Fruit fly (Drosophila melanogaster) whole organism, embryonic: Measurements from ENCODE around the gene CG17784.

Experiments used
- BEAF-32 ChIP-seq: fragments of 200-800 bp; sonication (Bioruptor generic); optimal IDR thresholded peaks from 3 replicates; lab custom pipeline; 2017; ENCODE audit warnings: missing biosample characterization, missing genetic modification characterization, mild to moderate bottlenecking, moderate library complexity, missing genetic modification reagents
- BtbVII ChIP-seq: fragments of 200-800 bp; sonication (Bioruptor generic); optimal IDR thresholded peaks from 3 replicates; lab custom pipeline; 2017; ENCODE audit warnings: missing biosample characterization, mild to moderate bottlenecking, missing genetic modification characterization
- C15 ChIP-seq: fragments of 200-800 bp; sonication (Bioruptor generic); IDR thresholded peaks from 3 replicates; pipeline ENCODE4 v1.3.6; 2022; ENCODE audit warnings: missing biosample characterization, missing genetic modification characterization
- CG1024 ChIP-seq: fragments of 200-800 bp; sonication (Bioruptor generic); IDR thresholded peaks from 2 replicates; pipeline ENCODE4 v1.3.6; 2022; ENCODE audit warnings: missing biosample characterization, missing genetic modification characterization
- CG11560 ChIP-seq: fragments of 200-800 bp; sonication (Bioruptor generic); IDR thresholded peaks from 3 replicates; pipeline ENCODE4 v1.3.6; 2022; ENCODE audit warnings: missing biosample characterization, missing genetic modification characterization
- CG13296 ChIP-seq: fragments of 200-800 bp; sonication (Bioruptor generic); optimal IDR thresholded peaks from 3 replicates; lab custom pipeline; 2018; ENCODE audit warnings: missing biosample characterization, mild to moderate bottlenecking, missing genetic modification characterization
- CG15601 ChIP-seq: fragments of 200-800 bp; sonication (Bioruptor generic); optimal IDR thresholded peaks from 3 replicates; lab custom pipeline; 2019; ENCODE audit warnings: missing biosample characterization, mild to moderate bottlenecking, missing genetic modification characterization, moderate library complexity
- CG17361 ChIP-seq: fragments of 200-800 bp; sonication (Bioruptor generic); IDR thresholded peaks from 3 replicates; pipeline ENCODE4 v1.3.6; 2022; ENCODE audit warnings: missing biosample characterization, missing genetic modification characterization
- CG17385 ChIP-seq: fragments of 200-800 bp; sonication (Bioruptor generic); optimal IDR thresholded peaks from 3 replicates; lab custom pipeline; 2018; ENCODE audit warnings: missing biosample characterization, mild to moderate bottlenecking, missing genetic modification characterization
- CG17829 ChIP-seq: fragments of 200-800 bp; optimal IDR thresholded peaks from 2 replicates; lab custom pipeline; 2019; ENCODE audit warnings: missing biosample characterization, mild to moderate bottlenecking, missing genetic modification characterization, moderate library complexity
- CG2116 ChIP-seq: fragments of 200-800 bp; sonication (Bioruptor generic); optimal IDR thresholded peaks from 3 replicates; lab custom pipeline; 2018; ENCODE audit warnings: missing biosample characterization, mild to moderate bottlenecking, missing genetic modification characterization
- CG30403 ChIP-seq: fragments of 200-800 bp; sonication (Bioruptor generic); optimal IDR thresholded peaks from 3 replicates; lab custom pipeline; 2016; ENCODE audit warnings: missing biosample characterization, missing genetic modification characterization
- CG31224 ChIP-seq: fragments of 200-800 bp; sonication (Bioruptor generic); IDR thresholded peaks from 2 replicates; pipeline ENCODE4 v1.3.6; 2022; ENCODE audit warnings: missing biosample characterization, missing genetic modification characterization
- CG3995 ChIP-seq: fragments of 200-800 bp; sonication (Bioruptor generic); optimal IDR thresholded peaks from 3 replicates; lab custom pipeline; 2016; ENCODE audit warnings: missing biosample characterization, missing genetic modification characterization
- CG4360 ChIP-seq: fragments of 200-800 bp; sonication (Bioruptor generic); IDR thresholded peaks from 2 replicates; pipeline ENCODE4 v1.3.6; 2022; ENCODE audit warnings: missing biosample characterization, missing genetic modification characterization
- CG4730 ChIP-seq: fragments of 200-800 bp; sonication (Bioruptor generic); IDR thresholded peaks from 2 replicates; pipeline ENCODE4 v1.3.6; 2022; ENCODE audit warnings: missing biosample characterization, missing genetic modification characterization
- CG4820 ChIP-seq: fragments of 200-800 bp; sonication (Bioruptor generic); optimal IDR thresholded peaks from 3 replicates; lab custom pipeline; 2016; ENCODE audit warnings: missing biosample characterization, missing genetic modification characterization
- CG5953 ChIP-seq: fragments of 200-800 bp; sonication (Bioruptor generic); IDR thresholded peaks from 2 replicates; pipeline ENCODE4 v1.3.6; 2022; ENCODE audit warnings: missing biosample characterization, missing genetic modification characterization
- CG6689 ChIP-seq: fragments of 200-800 bp; sonication (Bioruptor generic); IDR thresholded peaks from 2 replicates; pipeline ENCODE4 v1.3.6; 2022; ENCODE audit warnings: missing biosample characterization, missing genetic modification characterization
- CG7987 ChIP-seq: fragments of 200-800 bp; sonication (Bioruptor generic); optimal IDR thresholded peaks from 2 replicates; lab custom pipeline; 2018; ENCODE audit warnings: missing biosample characterization, mild to moderate bottlenecking, missing genetic modification characterization, moderate library complexity
- CTCF ChIP-seq: fragments of 200-800 bp; sonication (Bioruptor generic); optimal IDR thresholded peaks from 2 replicates; lab custom pipeline; 2017; ENCODE audit warnings: missing biosample characterization, mild to moderate bottlenecking, missing genetic modification characterization, moderate library complexity
- Dll ChIP-seq: fragments of 200-800 bp; sonication (Bioruptor generic); IDR thresholded peaks from 4 replicates; pipeline ENCODE4 v1.3.6; 2022; ENCODE audit warnings: missing biosample characterization, missing genetic modification characterization; ENCODE audit not compliant: partially characterized antibody
- Ets65A ChIP-seq: fragments of 200-800 bp; sonication (Bioruptor generic); peaks from one replicate; lab custom pipeline; 2016; ENCODE audit warnings: missing biosample characterization, missing genetic modification characterization
- Ets97D ChIP-seq: fragments of 200-800 bp; sonication (Bioruptor generic); optimal IDR thresholded peaks from 3 replicates; lab custom pipeline; 2016; ENCODE audit warnings: missing biosample characterization, missing genetic modification characterization
- GATAe ChIP-seq: fragments of 200-800 bp; sonication (Bioruptor generic); conservative IDR thresholded peaks from 2 replicates; pipeline ENCODE4 v1.3.6; 2022; ENCODE audit warnings: missing biosample characterization, missing genetic modification characterization
- HmgZ ChIP-seq: fragments of 200-800 bp; sonication (Bioruptor generic); optimal IDR thresholded peaks from 2 replicates; lab custom pipeline; 2018; ENCODE audit warnings: missing biosample characterization, mild to moderate bottlenecking, missing genetic modification characterization
- MBD-R2 ChIP-seq: fragments of 200-800 bp; sonication (Bioruptor generic); IDR thresholded peaks from 2 replicates; pipeline ENCODE4 v1.3.6; 2022; ENCODE audit warnings: missing biosample characterization, missing genetic modification characterization
- MESR4 ChIP-seq: fragments of 200-800 bp; sonication (Bioruptor generic); optimal IDR thresholded peaks from 2 replicates; lab custom pipeline; 2018; ENCODE audit warnings: missing biosample characterization, mild to moderate bottlenecking, missing genetic modification characterization, moderate library complexity
- NC2β ChIP-seq: fragments of 200-800 bp; sonication (Bioruptor generic); optimal IDR thresholded peaks from 2 replicates; lab custom pipeline; 2016; ENCODE audit warnings: missing biosample characterization, missing genetic modification characterization
- Nf-YA ChIP-seq: fragments of 200-800 bp; sonication (Bioruptor generic); IDR thresholded peaks from 2 replicates; pipeline ENCODE4 v1.3.6; 2022; ENCODE audit warnings: missing biosample characterization, missing genetic modification characterization
- Nf-YC ChIP-seq: fragments of 200-800 bp; optimal IDR thresholded peaks from 3 replicates; lab custom pipeline; 2019; ENCODE audit warnings: missing biosample characterization, mild to moderate bottlenecking, missing genetic modification characterization, moderate library complexity
- Oaz ChIP-seq: fragments of 200-800 bp; sonication (Bioruptor generic); IDR thresholded peaks from 2 replicates; pipeline ENCODE4 v1.3.6; 2022; ENCODE audit warnings: missing biosample characterization, missing genetic modification characterization
- Opbp ChIP-seq: fragments of 200-800 bp; sonication (Bioruptor generic); IDR thresholded peaks from 3 replicates; pipeline ENCODE4 v1.3.6; 2022; ENCODE audit warnings: missing biosample characterization, missing genetic modification characterization; ENCODE audit not compliant: partially characterized antibody
- PHDP ChIP-seq: fragments of 200-800 bp; sonication (Bioruptor generic); optimal IDR thresholded peaks from 3 replicates; lab custom pipeline; 2018; ENCODE audit warnings: missing biosample characterization, mild to moderate bottlenecking, missing genetic modification characterization, moderate library complexity
- Rfx ChIP-seq: fragments of 200-800 bp; sonication (Bioruptor generic); IDR thresholded peaks from 2 replicates; pipeline ENCODE4 v1.3.6; 2022; ENCODE audit warnings: missing biosample characterization, missing genetic modification characterization
- Scr ChIP-seq: fragments of 200-800 bp; sonication (Bioruptor generic); IDR thresholded peaks from 2 replicates; pipeline ENCODE4 v1.3.6; 2022; ENCODE audit warnings: missing biosample characterization, missing genetic modification characterization; ENCODE audit not compliant: partially characterized antibody
- YL-1 ChIP-seq: fragments of 200-800 bp; sonication (Bioruptor generic); optimal IDR thresholded peaks from 3 replicates; lab custom pipeline; 2017; ENCODE audit warnings: missing biosample characterization, mild to moderate bottlenecking, missing genetic modification characterization
- ab ChIP-seq: fragments of 200-800 bp; sonication (Bioruptor generic); optimal IDR thresholded peaks from 2 replicates; lab custom pipeline; 2016; ENCODE audit warnings: missing biosample characterization, missing genetic modification characterization
- chn ChIP-seq: fragments of 200-800 bp; sonication (Bioruptor generic); optimal IDR thresholded peaks from 2 replicates; lab custom pipeline; 2016; ENCODE audit warnings: missing biosample characterization, missing genetic modification characterization
- da ChIP-seq: fragments of 200-800 bp; sonication (Bioruptor generic); optimal IDR thresholded peaks from 2 replicates; lab custom pipeline; 2016; ENCODE audit warnings: missing biosample characterization, missing genetic modification characterization
- ems ChIP-seq: fragments of 200-800 bp; sonication (Bioruptor generic); optimal IDR thresholded peaks from 3 replicates; lab custom pipeline; 2016; ENCODE audit warnings: missing biosample characterization, missing genetic modification characterization
- esg ChIP-seq: fragments of 200-800 bp; sonication (Bioruptor generic); conservative IDR thresholded peaks from 2 replicates; pipeline ENCODE4 v1.3.6; 2022; ENCODE audit warnings: missing biosample characterization, missing genetic modification characterization
- fd64A ChIP-seq: fragments of 200-800 bp; sonication (Bioruptor generic); optimal IDR thresholded peaks from 3 replicates; lab custom pipeline; 2018; ENCODE audit warnings: missing biosample characterization, mild to moderate bottlenecking, missing genetic modification characterization
- lmd ChIP-seq: fragments of 200-800 bp; sonication (Bioruptor generic); IDR thresholded peaks from 2 replicates; pipeline ENCODE4 v1.3.6; 2022; ENCODE audit warnings: missing biosample characterization, missing genetic modification characterization
- pb ChIP-seq: fragments of 200-800 bp; sonication (Bioruptor generic); optimal IDR thresholded peaks from 3 replicates; lab custom pipeline; 2016; ENCODE audit warnings: missing biosample characterization, missing genetic modification characterization
- sens ChIP-seq: fragments of 200-800 bp; sonication (Bioruptor generic); peaks from one replicate; lab custom pipeline; 2016; ENCODE audit warnings: missing biosample characterization, missing genetic modification characterization
- seq ChIP-seq: fragments of 200-800 bp; sonication (Bioruptor generic); IDR thresholded peaks from 2 replicates; pipeline ENCODE4 v1.3.6; 2022; ENCODE audit warnings: missing biosample characterization, missing genetic modification characterization
- shn ChIP-seq: fragments of 200-800 bp; sonication (Bioruptor generic); optimal IDR thresholded peaks from 3 replicates; lab custom pipeline; 2016; ENCODE audit warnings: missing biosample characterization, missing genetic modification characterization
- sisA ChIP-seq: fragments of 200-800 bp; sonication (Bioruptor generic); IDR thresholded peaks from 2 replicates; pipeline ENCODE4 v1.3.6; 2022; ENCODE audit warnings: missing biosample characterization, missing genetic modification characterization
- sr ChIP-seq: fragments of 200-800 bp; sonication (Bioruptor generic); IDR thresholded peaks from 3 replicates; pipeline ENCODE4 v1.3.6; 2022; ENCODE audit warnings: missing biosample characterization, missing genetic modification characterization
- usp ChIP-seq: fragments of >200 bp; optimal IDR thresholded peaks from 2 replicates; lab custom pipeline; 2017; ENCODE audit warnings: missing biosample characterization, missing genetic modification characterization
- zen ChIP-seq: fragments of 200-800 bp; sonication (Bioruptor generic); optimal IDR thresholded peaks from 3 replicates; lab custom pipeline; 2018; ENCODE audit warnings: missing biosample characterization, mild to moderate bottlenecking, missing genetic modification characterization, moderate library complexity
- zfh1 ChIP-seq: fragments of 200-800 bp; sonication (Bioruptor generic); IDR thresholded peaks from 3 replicates; pipeline ENCODE4 v1.3.6; 2022; ENCODE audit warnings: missing biosample characterization, missing genetic modification characterization
- zfh2 ChIP-seq: fragments of 200-800 bp; sonication (Bioruptor generic); optimal IDR thresholded peaks from 2 replicates; lab custom pipeline; 2016; ENCODE audit warnings: missing biosample characterization, missing genetic modification characterization

Gene CG17784

DNA sequence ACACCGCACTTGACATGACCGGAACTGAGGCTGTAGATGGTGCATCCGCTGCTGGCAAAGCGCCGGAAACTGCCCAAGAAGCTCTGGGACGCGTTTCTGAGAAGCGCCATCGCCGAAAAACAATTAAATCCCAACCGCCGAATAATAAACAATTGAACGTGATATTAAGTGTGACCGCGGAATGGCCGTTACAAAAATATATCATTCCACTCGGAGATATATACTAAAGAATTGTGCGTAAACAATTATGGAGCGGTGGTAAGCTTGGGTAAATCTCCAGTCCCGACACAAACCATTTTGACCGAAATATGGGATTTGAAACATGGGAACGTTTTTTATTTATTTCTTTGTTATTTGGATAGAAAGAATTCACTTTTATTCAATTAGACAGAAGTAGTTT is 4.8 kb downstream of the CG17784 start, which contains the start of gene CG18528:
Gene CG18528 (minus strand): TSS at position 188 of the 400 bp plus-strand sequence.
- TF ChIP-seq da (no peak), CG30403 (GFP tag; lab: Kevin White, UChicago) (no peak), CG6689 (GFP tag; lab: Robert Waterston, UW) (no peak), CG2116 (GFP tag; lab: Kevin White, UChicago) (peak; percentile 52), CG17385 (GFP tag; lab: Kevin White, UChicago) (no peak), GATAe (GFP tag; lab: Robert Waterston, UW) (no peak), CG5953 (no peak), NC2β (GFP tag; lab: Kevin White, UChicago) (no peak), CG15601 (tag; lab: Kevin White, UChicago) (no peak), zfh2 (GFP tag; lab: Kevin White, UChicago) (no peak), zen (tag; lab: Kevin White, UChicago) (peak; percentile 71), sisA (GFP tag; lab: Robert Waterston, UW) (no peak), ab (GFP tag; lab: Kevin White, UChicago) (no peak), CG7987 (no peak), HmgZ (tag; lab: Kevin White, UChicago) (peak; percentile 60), CG11560 (peak; percentile 54; the same call in 1 of the 3 replicates), CG17829 (tag; lab: Kevin White, UChicago) (no peak), sens (GFP tag; lab: Kevin White, UChicago) (peak; percentile 73), CG17361 (GFP tag; lab: Robert Waterston, UW) (no peak), CG1024 (GFP tag; lab: Robert Waterston, UW) (no peak), BEAF-32 (GFP tag; lab: Kevin White, UChicago) (peak; percentile 59), CG4820 (GFP tag; lab: Kevin White, UChicago) (no peak), YL-1 (peak; percentile 15), seq (GFP tag; lab: Robert Waterston, UW) (peak; percentile 11; the same call in 1 of the 2 replicates), C15 (GFP tag; lab: Robert Waterston, UW) (no peak), Opbp (GFP tag; lab: Robert Waterston, UW) (peak; percentile 34; the same call in 1 of the 3 replicates), ems (GFP tag; lab: Kevin White, UChicago) (no peak), Ets97D (GFP tag; lab: Kevin White, UChicago) (peak; percentile 92), CG4360 (GFP tag; lab: Robert Waterston, UW) (peak; percentile 12; the same call in 1 of the 2 replicates), usp (no peak), pb (GFP tag; lab: Kevin White, UChicago) (no peak), CG4730 (GFP tag; lab: Robert Waterston, UW) (no peak), Nf-YC (tag; lab: Kevin White, UChicago) (no peak), Rfx (GFP tag; lab: Robert Waterston, UW) (no peak), CG13296 (GFP tag; lab: Kevin White, UChicago) (no peak), shn (GFP tag; lab: Kevin White, UChicago) (no peak), lmd (GFP tag; lab: Robert Waterston, UW) (no peak), MBD-R2 (GFP tag; lab: Robert Waterston, UW) (peak; percentile 80), CG31224 (GFP tag; lab: Robert Waterston, UW) (no peak), chn (GFP tag; lab: Kevin White, UChicago) (no peak), sr (no peak), MESR4 (GFP tag; lab: Kevin White, UChicago) (peak; percentile 17), PHDP (tag; lab: Kevin White, UChicago) (no peak), fd64A (GFP tag; lab: Kevin White, UChicago) (no peak), CTCF (GFP tag; lab: Kevin White, UChicago) (peak; percentile 62), Oaz (GFP tag; lab: Robert Waterston, UW) (no peak), BtbVII (GFP tag; lab: Kevin White, UChicago) (no peak), esg (GFP tag; lab: Robert Waterston, UW) (no peak), Nf-YA (GFP tag; lab: Robert Waterston, UW) (no peak), Dll (peak; percentile 24; the same call in 1 of the 4 replicates), Scr (peak; percentile 31), CG3995 (GFP tag; lab: Kevin White, UChicago) (peak; percentile 71), zfh1 (GFP tag; lab: Robert Waterston, UW) (peak; percentile 31; the same call in 1 of the 3 replicates), Ets65A (GFP tag; lab: Kevin White, UChicago) (peak; percentile 85)
